Worm (Caenorhabditis elegans) whole organism, young adult: ENCODE measurements around the gene daf-36.

Experiments
- B0035.1 ChIP-seq: sonication (generic microtip); optimal IDR thresholded peaks from 2 replicates; lab custom pipeline; 2016; ENCODE audit warnings: missing genetic modification characterization, mild to moderate bottlenecking, missing compliant biosample characterization, missing genotype, missing genetic modification reagents
- B0261.1 ChIP-seq: sonication (generic microtip); optimal IDR thresholded peaks from 2 replicates; lab custom pipeline; 2016; ENCODE audit warnings: mild to moderate bottlenecking, missing genetic modification characterization, moderate library complexity, missing compliant biosample characterization
- B0336.3 ChIP-seq: fragments of 200-800 bp; sonication (Bioruptor generic); IDR thresholded peaks from 2 replicates; pipeline ENCODE4 v1.3.6; 2022; ENCODE audit warnings: missing genetic modification characterization, missing compliant biosample characterization
- F33H1.4 ChIP-seq: fragments of 200-800 bp; sonication (Bioruptor generic); IDR thresholded peaks from 2 replicates; pipeline ENCODE4 v1.3.6; 2022; ENCODE audit warnings: missing genetic modification reagents, missing genetic modification characterization, missing compliant biosample characterization
- F49E8.2 ChIP-seq: sonication (generic microtip); optimal IDR thresholded peaks from 3 replicates; lab custom pipeline; 2017; ENCODE audit warnings: missing genetic modification characterization, mild to moderate bottlenecking, missing compliant biosample characterization, antibody characterized with exemption, moderate library complexity; ENCODE audit not compliant: insufficient read depth
- K12H6.12 ChIP-seq: fragments of 200-800 bp; sonication (Bioruptor generic); optimal IDR thresholded peaks from 2 replicates; lab custom pipeline; 2018; ENCODE audit warnings: mild to moderate bottlenecking, missing genetic modification characterization, missing compliant biosample characterization
- T07F8.4 ChIP-seq: sonication (generic microtip); optimal IDR thresholded peaks from 2 replicates; lab custom pipeline; 2016; ENCODE audit warnings: mild to moderate bottlenecking, missing genetic modification characterization, moderate library complexity, missing compliant biosample characterization
- Y56A3A.18 ChIP-seq: fragments of 200-800 bp; sonication (Bioruptor generic); IDR thresholded peaks from 2 replicates; pipeline ENCODE4 v1.3.6; 2022; ENCODE audit warnings: missing genetic modification reagents, missing genetic modification characterization, missing compliant biosample characterization
- akir-1 ChIP-seq: fragments of 200-800 bp; sonication (Bioruptor generic); optimal IDR thresholded peaks from 2 replicates; lab custom pipeline; 2018; ENCODE audit warnings: mild to moderate bottlenecking, missing genetic modification characterization, moderate library complexity, missing compliant biosample characterization
- athp-1 ChIP-seq: sonication (generic microtip); optimal IDR thresholded peaks from 2 replicates; lab custom pipeline; 2017; ENCODE audit warnings: mild to moderate bottlenecking, missing genetic modification characterization, missing compliant biosample characterization
- attf-5 ChIP-seq: fragments of 200-800 bp; sonication (Bioruptor generic); optimal IDR thresholded peaks from 2 replicates; lab custom pipeline; 2018; ENCODE audit warnings: mild to moderate bottlenecking, missing genetic modification characterization, missing compliant biosample characterization
- bed-1 ChIP-seq: fragments of 200-800 bp; sonication (Bioruptor generic); IDR thresholded peaks from 2 replicates; pipeline ENCODE4 v1.3.6; 2022; ENCODE audit warnings: missing genetic modification reagents, missing genetic modification characterization, missing compliant biosample characterization
- ccch-3 ChIP-seq: fragments of 200-800 bp; sonication (Bioruptor generic); optimal IDR thresholded peaks from 2 replicates; lab custom pipeline; 2018; ENCODE audit warnings: mild to moderate bottlenecking, missing genetic modification characterization, missing compliant biosample characterization
- cebp-1 ChIP-seq, 2 experiments: fragments of 200-800 bp in 1 of 2; sonication (Bioruptor generic) in 1 of 2; sonication (generic microtip) in 1 of 2; IDR thresholded peaks in 1 of 2; optimal IDR thresholded peaks in 1 of 2; 2 replicates each; pipeline versions ENCODE4 v1.3.6 to Lab custom; 2017 to 2022; ENCODE audit warnings: missing compliant biosample characterization in 2 of 2, missing genetic modification characterization in 2 of 2, mild to moderate bottlenecking in 1 of 2, missing genetic modification reagents in 1 of 2, moderate library complexity in 1 of 2
- chd-7 ChIP-seq: sonication (generic microtip); optimal IDR thresholded peaks from 2 replicates; lab custom pipeline; 2016; ENCODE audit warnings: mild to moderate bottlenecking, missing genetic modification characterization, moderate library complexity, missing compliant biosample characterization
- ekl-4 ChIP-seq: fragments of 200-800 bp; sonication (Bioruptor generic); IDR thresholded peaks from 2 replicates; pipeline ENCODE4 v1.3.6; 2022; ENCODE audit warnings: missing genetic modification reagents, missing genetic modification characterization, missing compliant biosample characterization
- ets-4 ChIP-seq: fragments of 200-800 bp; sonication (Bioruptor generic); optimal IDR thresholded peaks from 2 replicates; lab custom pipeline; 2018; ENCODE audit warnings: mild to moderate bottlenecking, missing genetic modification characterization, missing compliant biosample characterization
- hmg-20 ChIP-seq: fragments of 200-800 bp; sonication (Bioruptor generic); IDR thresholded peaks from 2 replicates; pipeline ENCODE4 v1.3.6; 2022; ENCODE audit warnings: missing genetic modification reagents, missing genetic modification characterization, missing compliant biosample characterization
- lag-1 ChIP-seq: fragments of 200-800 bp; sonication (Bioruptor generic); IDR thresholded peaks from 2 replicates; pipeline ENCODE4 v1.3.6; 2022; ENCODE audit warnings: missing genetic modification reagents, missing genetic modification characterization, missing compliant biosample characterization
- let-607 ChIP-seq, 2 experiments: fragments of 200-800 bp in 1 of 2; sonication (Bioruptor generic) in 1 of 2; sonication (generic microtip) in 1 of 2; optimal IDR thresholded peaks; 2 replicates each; lab custom pipeline; 2016 to 2018; ENCODE audit warnings: mild to moderate bottlenecking in 2 of 2, missing compliant biosample characterization in 2 of 2, missing genetic modification characterization in 2 of 2, moderate library complexity in 2 of 2, missing genotype in 1 of 2
- lin-35 ChIP-seq, 3 experiments: fragments of 150-350 bp in 2 of 3; sonication (generic microtip) in 1 of 3; optimal IDR thresholded peaks; 2 replicates each; lab custom pipeline; 2014 to 2018; ENCODE audit warnings: missing biosample characterization in 3 of 3, missing genetic modification characterization in 3 of 3, missing genetic modification reagents in 3 of 3
- madf-6 ChIP-seq: fragments of 200-800 bp; sonication (Bioruptor generic); IDR thresholded peaks from 2 replicates; pipeline ENCODE4 v1.3.6; 2022; ENCODE audit warnings: missing genetic modification reagents, missing genetic modification characterization, missing compliant biosample characterization
- mcd-1 ChIP-seq: fragments of 200-800 bp; sonication (Bioruptor generic); IDR thresholded peaks from 2 replicates; pipeline ENCODE4 v1.3.6; 2022; ENCODE audit warnings: missing genetic modification reagents, missing genetic modification characterization, missing compliant biosample characterization
- nfya-1 ChIP-seq: sonication (generic microtip); optimal IDR thresholded peaks from 2 replicates; lab custom pipeline; 2017; ENCODE audit warnings: antibody characterized with exemption, missing compliant biosample characterization, missing genetic modification characterization, borderline replicate concordance; ENCODE audit not compliant: insufficient read depth
- nhr-80 ChIP-seq: sonication (generic microtip); optimal IDR thresholded peaks from 2 replicates; lab custom pipeline; 2016; ENCODE audit warnings: missing genetic modification characterization, missing compliant biosample characterization
- rec-8 ChIP-seq, 2 experiments: sonication (generic microtip); optimal IDR thresholded peaks; 2 replicates each; lab custom pipeline; 2016; ENCODE audit warnings: mild to moderate bottlenecking in 2 of 2, missing genetic modification characterization in 2 of 2, missing genetic modification reagents in 2 of 2, missing genotype in 2 of 2, missing biosample characterization in 1 of 2, missing compliant biosample characterization in 1 of 2, moderate library complexity in 1 of 2
- snpc-3.4 ChIP-seq: sonication (generic microtip); optimal IDR thresholded peaks from 2 replicates; lab custom pipeline; 2017; ENCODE audit warnings: missing genetic modification characterization, mild to moderate bottlenecking, missing compliant biosample characterization, antibody characterized with exemption, moderate library complexity, missing genotype, missing genetic modification reagents
- tbx-9 ChIP-seq: sonication (generic microtip); optimal IDR thresholded peaks from 2 replicates; lab custom pipeline; 2016; ENCODE audit warnings: borderline replicate concordance, missing genetic modification characterization, inconsistent platforms, missing compliant biosample characterization
- unc-130 ChIP-seq: sonication (generic microtip); optimal IDR thresholded peaks from 2 replicates; lab custom pipeline; 2016; ENCODE audit warnings: missing genetic modification reagents, missing genetic modification characterization, missing compliant biosample characterization
- unc-62 ChIP-seq: fragments of 150-350 bp; optimal IDR thresholded peaks from 2 replicates; lab custom pipeline; 2014; ENCODE audit warnings: missing biosample characterization, missing genetic modification reagents, missing genetic modification characterization
- zfh-2 ChIP-seq: fragments of 200-800 bp; sonication (Bioruptor generic); conservative IDR thresholded peaks from 2 replicates; pipeline ENCODE4 v1.3.6; 2022; ENCODE audit warnings: missing genetic modification reagents, missing genetic modification characterization, missing compliant biosample characterization
- ztf-26 ChIP-seq: sonication (generic microtip); optimal IDR thresholded peaks from 2 replicates; lab custom pipeline; 2017; ENCODE audit warnings: missing genetic modification characterization, missing compliant biosample characterization

Gene daf-36

DNA sequence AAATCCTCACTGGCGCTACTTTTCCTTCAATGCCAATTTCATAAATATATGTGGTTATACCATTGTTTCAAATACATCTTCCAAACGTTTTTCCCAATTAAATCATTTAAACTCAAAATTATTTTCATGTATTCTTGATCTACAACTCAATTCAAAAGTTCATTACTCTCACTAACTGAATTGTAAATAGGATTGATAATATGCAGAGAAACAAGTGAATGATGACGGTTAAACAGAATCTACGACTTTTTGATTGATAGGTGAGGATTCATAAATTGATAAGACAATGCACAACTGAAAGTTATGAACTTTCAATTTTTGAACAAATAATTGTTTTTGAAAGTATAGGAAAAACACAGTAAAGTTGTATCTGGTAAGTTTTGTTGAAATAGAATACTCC is 34.3 kb downstream of the daf-36 start:
- peak; percentile 23 for TF ChIP-seq nhr-80 (tag; lab: Kevin White, UChicago)
- TF ChIP-seq unc-62 (GFP tag; lab: Kevin White, UChicago) = no peak

DNA sequence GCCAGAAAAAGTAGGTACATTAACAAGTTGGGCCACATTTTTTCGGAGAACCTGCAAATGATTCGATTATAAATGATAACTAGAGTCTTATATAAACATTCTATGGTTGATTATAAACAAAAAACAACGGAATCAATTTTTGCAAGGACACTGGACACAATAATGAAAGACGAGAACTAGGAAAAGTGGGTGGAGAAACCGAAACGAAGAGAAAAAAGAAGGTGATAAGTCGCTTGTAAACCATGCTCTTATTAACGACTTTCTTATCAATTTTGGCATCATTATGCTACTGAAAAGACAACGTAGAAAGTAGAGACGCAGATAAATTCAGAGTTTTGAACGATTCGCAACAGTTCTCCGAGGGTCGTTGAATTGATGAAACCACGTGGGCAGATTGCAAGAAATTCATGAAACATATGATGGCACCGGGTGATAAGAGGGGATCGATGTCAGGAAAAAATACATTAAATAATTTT is 35.4 kb downstream of the daf-36 start, which contains the start of gene ZK856.5:
Gene ZK856.5, minus strand, starts transcription at position 51 of the 476 bp plus-strand sequence.
- TF ChIP-seq B0035.1 (tag; lab: Kevin White, UChicago) (no peak), nhr-80 (tag; lab: Kevin White, UChicago) (peak; percentile 69), lin-35 (GFP tag; optimal IDR thresholded peaks at IDR 0.05; lab: Kevin White, UChicago) (no peak), tbx-9 (tag; lab: Kevin White, UChicago) (no peak), cebp-1 (GFP tag; IDR thresholded peaks at IDR 0.05; lab: Robert Waterston, UW) (no peak), cebp-1 (tag; optimal IDR thresholded peaks at IDR 0.05; lab: Kevin White, UChicago) (no peak), bed-1 (GFP tag; lab: Robert Waterston, UW) (no peak), ccch-3 (GFP tag; lab: Kevin White, UChicago) (no peak), snpc-3.4 (tag; lab: Kevin White, UChicago) (no peak), let-607 (tag; optimal IDR thresholded peaks at IDR 0.05; lab: Kevin White, UChicago) (peak in 1 of 2 experiments; percentile 16)
- TF ChIP-seq, all 124 proteins: peak for 2

DNA sequence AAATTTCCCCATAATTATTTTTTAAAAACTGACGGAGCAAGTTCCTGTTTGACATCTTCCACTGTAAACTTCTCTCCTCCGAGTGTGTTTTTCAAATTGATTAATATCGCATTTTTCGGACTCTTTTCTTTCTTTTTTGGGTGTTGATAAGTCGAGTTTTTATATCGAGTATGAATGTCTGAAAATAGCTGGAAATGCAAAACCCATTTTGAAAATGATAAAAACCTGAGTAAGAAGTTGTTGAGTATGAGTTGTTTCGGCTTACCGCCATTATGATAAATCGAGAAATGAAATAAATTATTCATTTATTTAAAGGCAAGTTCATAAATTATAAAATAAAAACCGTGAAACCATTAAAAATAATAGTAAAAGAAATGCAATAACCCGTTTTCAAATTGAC is 39.8 kb downstream of the daf-36 start, which contains the start of gene ZK856.18:
Gene ZK856.18, minus strand, starts transcription at position 289 of the 400 bp plus-strand sequence.
- no peak for TF ChIP-seq bed-1 (GFP tag; lab: Robert Waterston, UW)
- no peak for TF ChIP-seq unc-130
- no peak for TF ChIP-seq K12H6.12 (tag; lab: Kevin White, UChicago)
- TF ChIP-seq mcd-1 (GFP tag; lab: Robert Waterston, UW) = no peak
- TF ChIP-seq B0035.1 (tag; lab: Kevin White, UChicago) = no peak
- TF ChIP-seq F33H1.4 (GFP tag; lab: Robert Waterston, UW) = no peak
- TF ChIP-seq hmg-20 = no peak
- no peak for TF ChIP-seq rec-8 (tag; optimal IDR thresholded peaks at IDR 0.05; lab: Kevin White, UChicago)
- TF ChIP-seq ets-4 (GFP tag; lab: Kevin White, UChicago) = no peak
- no peak for TF ChIP-seq unc-62 (GFP tag; lab: Kevin White, UChicago)
- TF ChIP-seq T07F8.4 (tag; lab: Kevin White, UChicago) = no peak
- TF ChIP-seq zfh-2 (GFP tag; lab: Robert Waterston, UW) = no peak
- TF ChIP-seq B0336.3 (GFP tag; lab: Robert Waterston, UW) = no peak
- TF ChIP-seq attf-5 (GFP tag; lab: Kevin White, UChicago) = no peak
- TF ChIP-seq chd-7 = no peak
- no peak for TF ChIP-seq F49E8.2
- TF ChIP-seq madf-6 (GFP tag; lab: Robert Waterston, UW) = no peak
- no peak for TF ChIP-seq nfya-1 (tag; lab: Kevin White, UChicago)
- no peak for TF ChIP-seq ztf-26

DNA sequence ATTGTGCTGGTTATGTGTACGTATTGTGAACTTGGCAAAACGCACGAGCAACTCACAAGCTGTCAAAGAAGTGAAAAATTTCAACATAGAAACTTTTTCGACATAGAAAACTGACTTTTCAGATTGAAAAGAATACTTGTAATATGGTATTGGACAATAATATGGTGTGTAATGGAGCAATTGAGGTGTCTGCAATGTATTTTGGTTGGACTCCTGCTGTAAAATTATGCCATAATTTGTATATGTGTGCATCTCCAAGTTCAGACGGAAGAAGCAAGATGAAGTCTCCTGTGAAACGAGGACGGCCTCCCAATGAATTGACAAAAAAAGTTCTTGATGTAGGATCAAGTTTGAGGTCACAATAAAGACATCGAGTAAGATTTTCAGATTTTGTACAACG is 41.7 kb downstream of the daf-36 start:
- TF ChIP-seq ekl-4 (GFP tag; lab: Robert Waterston, UW) (no peak), Y56A3A.18 (GFP tag; lab: Robert Waterston, UW) (no peak), athp-1 (no peak), F49E8.2 (no peak), lag-1 (no peak), T07F8.4 (tag; lab: Kevin White, UChicago) (no peak), B0261.1 (tag; lab: Kevin White, UChicago) (no peak), akir-1 (no peak)
